Worm (Caenorhabditis elegans): ENCODE measurements around the gene ZC190.5.

Gene ZC190.5

ce11 chrV:8668224-8668623 lies 5.2 kb downstream of the ZC190.5 start:
- TF ChIP-seq dao-5 (tag; optimal IDR thresholded peaks at IDR 0.05), result no peak
- TF ChIP-seq him-1 (tag; optimal IDR thresholded peaks at IDR 0.05), result no peak
- TF ChIP-seq W03F9.2 (tag; optimal IDR thresholded peaks at IDR 0.05), result no peak

- TF ChIP-seq dao-5 (tag; optimal IDR thresholded peaks at IDR 0.05) (no peak), W03F9.2 (tag; optimal IDR thresholded peaks at IDR 0.05) (no peak), him-1 (tag; optimal IDR thresholded peaks at IDR 0.05) (no peak)
Measured at ce11 chrV:8667230-8668021, 6.0 kb downstream of the ZC190.5 start.

ce11 chrV:8665765-8666164 lies 7.6 kb downstream of the ZC190.5 start, which contains the start of gene ZC190.4:
Gene ZC190.4, plus strand, starts transcription at chrV:8666065.
- no peak for TF ChIP-seq dao-5 (tag; optimal IDR thresholded peaks at IDR 0.05)
- no peak for TF ChIP-seq him-1 (tag; optimal IDR thresholded peaks at IDR 0.05)
- no peak for TF ChIP-seq W03F9.2 (tag; optimal IDR thresholded peaks at IDR 0.05)

- TF ChIP-seq W03F9.2 (tag; optimal IDR thresholded peaks at IDR 0.05), result no peak
- no peak for TF ChIP-seq dao-5 (tag; optimal IDR thresholded peaks at IDR 0.05)
- TF ChIP-seq him-1 (tag; optimal IDR thresholded peaks at IDR 0.05), result no peak
Measured at ce11 chrV:8663023-8663422, 10.4 kb downstream of the ZC190.5 start.

ce11 chrV:8662056-8663006 lies 11.1 kb downstream of the ZC190.5 start:
- TF ChIP-seq dao-5 (tag; optimal IDR thresholded peaks at IDR 0.05), result no peak
- no peak for TF ChIP-seq him-1 (tag; optimal IDR thresholded peaks at IDR 0.05)
- TF ChIP-seq W03F9.2 (tag; optimal IDR thresholded peaks at IDR 0.05), result no peak

- TF ChIP-seq him-1 (tag; optimal IDR thresholded peaks at IDR 0.05) (no peak), W03F9.2 (tag; optimal IDR thresholded peaks at IDR 0.05) (no peak), dao-5 (tag; optimal IDR thresholded peaks at IDR 0.05) (no peak)
Measured at ce11 chrV:8661241-8661954, 12.0 kb downstream of the ZC190.5 start.

ce11 chrV:8660475-8660874 lies 12.9 kb downstream of the ZC190.5 start:
- no peak for TF ChIP-seq dao-5 (tag; optimal IDR thresholded peaks at IDR 0.05)
- TF ChIP-seq him-1 (tag; optimal IDR thresholded peaks at IDR 0.05), result no peak
- TF ChIP-seq W03F9.2 (tag; optimal IDR thresholded peaks at IDR 0.05), result no peak

- TF ChIP-seq him-1 (tag; optimal IDR thresholded peaks at IDR 0.05) (no peak), W03F9.2 (tag; optimal IDR thresholded peaks at IDR 0.05) (no peak), dao-5 (tag; optimal IDR thresholded peaks at IDR 0.05) (no peak)
Measured at ce11 chrV:8658577-8659362, 14.6 kb downstream of the ZC190.5 start.

ce11 chrV:8657911-8658310 lies 15.5 kb downstream of the ZC190.5 start:
- no peak for TF ChIP-seq W03F9.2 (tag; optimal IDR thresholded peaks at IDR 0.05)
- TF ChIP-seq dao-5 (tag; optimal IDR thresholded peaks at IDR 0.05), result no peak
- no peak for TF ChIP-seq him-1 (tag; optimal IDR thresholded peaks at IDR 0.05)

- TF ChIP-seq dao-5 (tag; optimal IDR thresholded peaks at IDR 0.05) (no peak), W03F9.2 (tag; optimal IDR thresholded peaks at IDR 0.05) (no peak), him-1 (tag; optimal IDR thresholded peaks at IDR 0.05) (no peak)
Measured at ce11 chrV:8654460-8655419, 18.7 kb downstream of the ZC190.5 start.

- TF ChIP-seq him-1 (tag; optimal IDR thresholded peaks at IDR 0.05) (no peak), W03F9.2 (tag; optimal IDR thresholded peaks at IDR 0.05) (no peak), dao-5 (tag; optimal IDR thresholded peaks at IDR 0.05) (no peak)
Measured at ce11 chrV:8653080-8653821, 20.1 kb downstream of the ZC190.5 start.

Data from whole organism, L4/young adult.